Fruit fly (Drosophila melanogaster) whole organism, embryonic: ENCODE measurements around the gene Hr83.
A peak's percentile ranks its signal among the peaks of the same experiment; 100 is the strongest.

ENCODE experiments used
- Ada2b ChIP-seq: fragments of 200-800 bp; sonication (Bioruptor generic); IDR thresholded peaks from 2 replicates; pipeline ENCODE4 v1.3.6; 2022; ENCODE audit warnings: missing biosample characterization, missing genetic modification characterization
- Adf1 ChIP-seq: fragments of 200-800 bp; sonication (Bioruptor generic); IDR thresholded peaks from 2 replicates; pipeline ENCODE4 v1.3.6; 2022; ENCODE audit warnings: missing biosample characterization, missing genetic modification characterization
- Atf6 ChIP-seq: fragments of 200-800 bp; sonication (Bioruptor generic); IDR thresholded peaks from 2 replicates; pipeline ENCODE4 v1.3.6; 2022; ENCODE audit warnings: missing biosample characterization, missing genetic modification characterization
- CG12155 ChIP-seq: fragments of 200-800 bp; sonication (Bioruptor generic); optimal IDR thresholded peaks from 3 replicates; lab custom pipeline; 2016; ENCODE audit warnings: missing biosample characterization, missing genetic modification characterization
- CG12391 ChIP-seq: fragments of 200-800 bp; sonication (Bioruptor generic); optimal IDR thresholded peaks from 3 replicates; lab custom pipeline; 2018; ENCODE audit warnings: missing biosample characterization, mild to moderate bottlenecking, missing genetic modification characterization, moderate library complexity
- CG13424 ChIP-seq: fragments of 200-800 bp; sonication (Bioruptor generic); optimal IDR thresholded peaks from 2 replicates; lab custom pipeline; 2019; ENCODE audit warnings: missing biosample characterization, mild to moderate bottlenecking, missing genetic modification characterization, moderate library complexity
- CG15479 ChIP-seq: fragments of 200-800 bp; sonication (Bioruptor generic); optimal IDR thresholded peaks from 3 replicates; lab custom pipeline; 2019; ENCODE audit warnings: missing biosample characterization, mild to moderate bottlenecking, missing genetic modification characterization, moderate library complexity
- CG17829 ChIP-seq: fragments of 200-800 bp; optimal IDR thresholded peaks from 2 replicates; lab custom pipeline; 2019; ENCODE audit warnings: missing biosample characterization, mild to moderate bottlenecking, missing genetic modification characterization, moderate library complexity
- CG2116 ChIP-seq: fragments of 200-800 bp; sonication (Bioruptor generic); optimal IDR thresholded peaks from 3 replicates; lab custom pipeline; 2018; ENCODE audit warnings: missing biosample characterization, mild to moderate bottlenecking, missing genetic modification characterization
- CG34376 ChIP-seq: fragments of 200-800 bp; sonication (Bioruptor generic); optimal IDR thresholded peaks from 2 replicates; lab custom pipeline; 2018; ENCODE audit warnings: missing biosample characterization, mild to moderate bottlenecking, missing genetic modification characterization
- CG4328 ChIP-seq: fragments of 200-800 bp; sonication (Bioruptor generic); optimal IDR thresholded peaks from 3 replicates; lab custom pipeline; 2017; ENCODE audit warnings: missing biosample characterization, missing genetic modification reagents, missing genetic modification characterization
- CG5180 ChIP-seq: fragments of 200-800 bp; sonication (Bioruptor generic); optimal IDR thresholded peaks from 3 replicates; lab custom pipeline; 2017; ENCODE audit warnings: missing biosample characterization, missing genetic modification characterization, mild to moderate bottlenecking, moderate library complexity, missing genetic modification reagents
- CG6683 ChIP-seq: fragments of 200-800 bp; sonication (Bioruptor generic); optimal IDR thresholded peaks from 2 replicates; lab custom pipeline; 2017; ENCODE audit warnings: missing biosample characterization, mild to moderate bottlenecking, missing genetic modification characterization, missing genetic modification reagents
- CG8290 ChIP-seq, 3 experiments: fragments of 200-800 bp; sonication (Bioruptor generic); optimal IDR thresholded peaks; 2 replicates each; lab custom pipeline; 2016 to 2019; ENCODE audit warnings: missing biosample characterization in 3 of 3, missing genetic modification characterization in 3 of 3, mild to moderate bottlenecking in 2 of 3, moderate library complexity in 1 of 3
- CG9727 ChIP-seq: fragments of 200-800 bp; sonication (Bioruptor generic); optimal IDR thresholded peaks from 3 replicates; lab custom pipeline; 2017; ENCODE audit warnings: missing biosample characterization, mild to moderate bottlenecking, missing genetic modification characterization
- CrebB ChIP-seq: fragments of 200-800 bp; sonication (Bioruptor generic); optimal IDR thresholded peaks from 3 replicates; lab custom pipeline; 2018; ENCODE audit warnings: missing biosample characterization, mild to moderate bottlenecking, missing genetic modification characterization
- Eip74EF ChIP-seq, 2 experiments: fragments of 200-800 bp in 1 of 2; fragments of >200 bp in 1 of 2; sonication (Bioruptor generic) in 1 of 2; optimal IDR thresholded peaks; 2 replicates each; lab custom pipeline; 2017 to 2019; ENCODE audit warnings: missing biosample characterization in 2 of 2, missing genetic modification characterization in 2 of 2, mild to moderate bottlenecking in 1 of 2, moderate library complexity in 1 of 2
- Ets97D ChIP-seq: fragments of 200-800 bp; sonication (Bioruptor generic); optimal IDR thresholded peaks from 3 replicates; lab custom pipeline; 2016; ENCODE audit warnings: missing biosample characterization, missing genetic modification characterization
- Gsc ChIP-seq: fragments of 200-800 bp; sonication (Bioruptor generic); IDR thresholded peaks from 2 replicates; pipeline ENCODE4 v1.3.6; 2022; ENCODE audit warnings: missing biosample characterization, missing genetic modification characterization
- HLH54F ChIP-seq: fragments of 200-800 bp; sonication (Bioruptor generic); optimal IDR thresholded peaks from 3 replicates; lab custom pipeline; 2016; ENCODE audit warnings: missing biosample characterization, missing genetic modification characterization
- Lhr ChIP-seq: fragments of 200-800 bp; sonication (Bioruptor generic); optimal IDR thresholded peaks from 3 replicates; lab custom pipeline; 2017; ENCODE audit warnings: mild to moderate bottlenecking, missing biosample characterization, missing genetic modification reagents, missing genetic modification characterization
- Lpt ChIP-seq: fragments of >200 bp; optimal IDR thresholded peaks from 2 replicates; lab custom pipeline; 2018; ENCODE audit warnings: missing biosample characterization, missing genetic modification characterization
- Med ChIP-seq: fragments of 200-800 bp; sonication (Bioruptor generic); peaks from one replicate; lab custom pipeline; 2016; ENCODE audit warnings: missing biosample characterization, missing genetic modification characterization, mild to moderate bottlenecking, inconsistent platforms, moderate library complexity
- Nf-YA ChIP-seq: fragments of 200-800 bp; sonication (Bioruptor generic); IDR thresholded peaks from 2 replicates; pipeline ENCODE4 v1.3.6; 2022; ENCODE audit warnings: missing biosample characterization, missing genetic modification characterization
- Pdp1 ChIP-seq, 2 experiments: fragments of 200-800 bp; sonication (Bioruptor generic); optimal IDR thresholded peaks; 3 replicates each; lab custom pipeline; 2016; ENCODE audit warnings: missing biosample characterization in 2 of 2, missing genetic modification characterization in 2 of 2, mild to moderate bottlenecking in 1 of 2, moderate library complexity in 1 of 2
- Scr ChIP-seq: fragments of 200-800 bp; sonication (Bioruptor generic); IDR thresholded peaks from 2 replicates; pipeline ENCODE4 v1.3.6; 2022; ENCODE audit warnings: missing biosample characterization, missing genetic modification characterization; ENCODE audit not compliant: partially characterized antibody
- Sry-β ChIP-seq: fragments of 200-800 bp; sonication (Bioruptor generic); optimal IDR thresholded peaks from 2 replicates; lab custom pipeline; 2018; ENCODE audit warnings: missing biosample characterization, mild to moderate bottlenecking, missing genetic modification characterization, moderate library complexity
- Sry-δ ChIP-seq: fragments of 200-800 bp; sonication (Bioruptor generic); optimal IDR thresholded peaks from 2 replicates; lab custom pipeline; 2016; ENCODE audit warnings: missing biosample characterization, missing genetic modification characterization
- Trl ChIP-seq, 3 experiments: fragments of >200 bp in 2 of 3; fragments of 200-800 bp in 1 of 3; sonication (Bioruptor generic) in 1 of 3; optimal IDR thresholded peaks; 2 replicates in 1 of 3; 3 replicates in 2 of 3; lab custom pipeline; 2016 to 2017; ENCODE audit warnings: missing biosample characterization in 1 of 3, missing genetic modification characterization in 1 of 3
- ara ChIP-seq: fragments of 200-800 bp; sonication (Bioruptor generic); IDR thresholded peaks from 2 replicates; pipeline ENCODE4 v1.3.6; 2022; ENCODE audit warnings: missing biosample characterization, missing genetic modification characterization
- br ChIP-seq: fragments of >200 bp; optimal IDR thresholded peaks from 2 replicates; lab custom pipeline; 2017
- cas ChIP-seq: fragments of 200-800 bp; sonication (Bioruptor generic); IDR thresholded peaks from 2 replicates; pipeline ENCODE4 v1.3.6; 2022; ENCODE audit warnings: missing biosample characterization, missing genetic modification characterization
- chm ChIP-seq: fragments of 200-800 bp; sonication (Bioruptor generic); IDR thresholded peaks from 2 replicates; pipeline ENCODE4 v1.3.6; 2022; ENCODE audit warnings: missing biosample characterization, missing genetic modification characterization
- dmrt11E ChIP-seq: fragments of 200-800 bp; sonication (Bioruptor generic); optimal IDR thresholded peaks from 3 replicates; lab custom pipeline; 2018; ENCODE audit warnings: missing biosample characterization, mild to moderate bottlenecking, missing genetic modification characterization, moderate library complexity
- eyg ChIP-seq: fragments of 200-800 bp; sonication (Bioruptor generic); optimal IDR thresholded peaks from 3 replicates; lab custom pipeline; 2016; ENCODE audit warnings: missing biosample characterization, missing genetic modification characterization
- fd102C ChIP-seq: fragments of 200-800 bp; sonication (Bioruptor generic); optimal IDR thresholded peaks from 2 replicates; lab custom pipeline; 2018; ENCODE audit warnings: missing biosample characterization, mild to moderate bottlenecking, missing genetic modification characterization, moderate library complexity
- fd96Cb ChIP-seq: fragments of 200-800 bp; sonication (Bioruptor generic); optimal IDR thresholded peaks from 2 replicates; lab custom pipeline; 2018; ENCODE audit warnings: missing biosample characterization, mild to moderate bottlenecking, missing genetic modification characterization, moderate library complexity
- fru ChIP-seq: fragments of >200 bp; optimal IDR thresholded peaks from 2 replicates; lab custom pipeline; 2017
- gcm ChIP-seq: fragments of 200-800 bp; sonication (Bioruptor generic); optimal IDR thresholded peaks from 2 replicates; lab custom pipeline; 2019; ENCODE audit warnings: missing biosample characterization, mild to moderate bottlenecking, missing genetic modification characterization, moderate library complexity
- grau ChIP-seq: fragments of 200-800 bp; optimal IDR thresholded peaks from 3 replicates; lab custom pipeline; 2019; ENCODE audit warnings: missing biosample characterization, mild to moderate bottlenecking, missing genetic modification characterization, moderate library complexity
- nau ChIP-seq: fragments of 200-800 bp; sonication (Bioruptor generic); optimal IDR thresholded peaks from 3 replicates; lab custom pipeline; 2017; ENCODE audit warnings: missing biosample characterization, mild to moderate bottlenecking, missing genetic modification characterization, missing genetic modification reagents
- oc ChIP-seq: fragments of 200-800 bp; sonication (Bioruptor generic); optimal IDR thresholded peaks from 2 replicates; lab custom pipeline; 2018; ENCODE audit warnings: missing biosample characterization, mild to moderate bottlenecking, missing genetic modification characterization, moderate library complexity
- ro ChIP-seq: fragments of 200-800 bp; sonication (Bioruptor generic); IDR thresholded peaks from 2 replicates; pipeline ENCODE4 v1.3.6; 2022; ENCODE audit warnings: missing biosample characterization, missing genetic modification characterization
- sens ChIP-seq: fragments of 200-800 bp; sonication (Bioruptor generic); peaks from one replicate; lab custom pipeline; 2016; ENCODE audit warnings: missing biosample characterization, missing genetic modification characterization
- slou ChIP-seq: fragments of 200-800 bp; sonication (Bioruptor generic); optimal IDR thresholded peaks from 3 replicates; lab custom pipeline; 2016; ENCODE audit warnings: missing biosample characterization, missing genetic modification characterization
- slp2 ChIP-seq: fragments of 200-800 bp; sonication (Bioruptor generic); optimal IDR thresholded peaks from 2 replicates; lab custom pipeline; 2016; ENCODE audit warnings: missing biosample characterization, missing genetic modification characterization
- sr ChIP-seq: fragments of 200-800 bp; sonication (Bioruptor generic); IDR thresholded peaks from 3 replicates; pipeline ENCODE4 v1.3.6; 2022; ENCODE audit warnings: missing biosample characterization, missing genetic modification characterization
- wek ChIP-seq: fragments of 200-800 bp; sonication (Bioruptor generic); optimal IDR thresholded peaks from 3 replicates; lab custom pipeline; 2018; ENCODE audit warnings: missing biosample characterization, mild to moderate bottlenecking, missing genetic modification characterization, moderate library complexity
- zfh1 ChIP-seq: fragments of 200-800 bp; sonication (Bioruptor generic); IDR thresholded peaks from 3 replicates; pipeline ENCODE4 v1.3.6; 2022; ENCODE audit warnings: missing biosample characterization, missing genetic modification characterization

Hr83 gene

DNA sequence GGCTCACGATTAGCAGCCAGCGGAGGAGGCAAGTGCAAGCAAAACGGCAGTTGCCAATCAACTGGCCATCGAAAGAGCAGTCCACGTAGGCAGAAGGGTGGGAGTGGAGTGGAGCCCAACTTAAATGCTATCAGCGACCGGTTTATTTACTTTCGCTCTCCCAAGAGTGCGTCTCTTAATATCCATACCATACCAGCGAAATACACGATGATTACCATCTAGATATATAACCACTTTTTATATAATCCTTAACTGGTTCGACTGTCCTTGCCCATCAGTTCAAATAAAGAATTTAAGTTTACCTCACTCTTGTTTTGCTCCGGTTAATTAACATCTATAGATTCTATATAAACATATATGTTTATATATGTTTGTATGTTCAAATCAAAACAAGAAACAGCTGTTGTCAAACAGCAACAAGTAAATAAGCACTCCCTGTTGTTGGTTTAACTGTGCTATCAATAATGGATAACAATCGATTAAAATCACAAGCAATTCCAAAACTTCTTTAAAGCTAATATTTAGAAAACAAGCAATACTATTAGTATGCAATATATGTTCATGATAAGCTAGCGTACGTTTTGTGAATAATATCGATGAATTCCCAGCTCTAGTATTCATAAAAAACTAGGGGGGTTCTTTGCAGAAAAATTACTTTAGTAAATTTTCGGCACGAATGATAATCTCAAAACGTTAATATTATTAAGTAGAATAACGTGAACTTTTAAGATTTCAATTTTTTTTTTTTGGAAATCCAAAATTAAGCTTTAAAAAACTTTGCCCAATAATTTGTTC is 24.7 kb downstream of the Hr83 start (continued):
- TF ChIP-seq CG2116: peak; percentile 63
- peak; percentile 10 for TF ChIP-seq CG4328 (GFP tag; lab: Kevin White, UChicago)
- no peak for TF ChIP-seq CG5180 (GFP tag; lab: Kevin White, UChicago)
- TF ChIP-seq CG17829 (tag; lab: Kevin White, UChicago): peak; percentile 42
- peak in 1 of 2 experiments; percentile 27 for TF ChIP-seq Pdp1 (GFP tag; optimal IDR thresholded peaks at IDR 0.05; lab: Kevin White, UChicago)
- no peak for TF ChIP-seq fd102C
- TF ChIP-seq fru (lab: Kevin White, UChicago): no peak
- TF ChIP-seq CG9727 (GFP tag; lab: Kevin White, UChicago): peak; percentile 53
- TF ChIP-seq ro: no peak
- peak; percentile 45 for TF ChIP-seq Scr (GFP tag; lab: Robert Waterston, UW)
- TF ChIP-seq wek (GFP tag; lab: Kevin White, UChicago): peak; percentile 79
- peak; percentile 14 for TF ChIP-seq CG12155 (GFP tag; lab: Kevin White, UChicago)
- no peak for TF ChIP-seq Nf-YA (GFP tag; lab: Robert Waterston, UW)
- peak; percentile 76 for TF ChIP-seq Atf6 (GFP tag; lab: Robert Waterston, UW)
- TF ChIP-seq oc (tag; lab: Kevin White, UChicago): no peak
- no peak for TF ChIP-seq zfh1 (GFP tag; lab: Robert Waterston, UW)
- TF ChIP-seq Sry-δ (GFP tag; lab: Kevin White, UChicago): peak; percentile 71
- no peak for TF ChIP-seq Ets97D (GFP tag; lab: Kevin White, UChicago)
- no peak for TF ChIP-seq CG8290 (GFP tag; optimal IDR thresholded peaks at IDR 0.05; lab: Kevin White, UChicago)
- TF ChIP-seq CG8290 (tag; optimal IDR thresholded peaks at IDR 0.05; lab: Kevin White, UChicago): peak in 1 of 2 experiments; percentile 87
- 0 out of 2 replicates have a peak, but pooled peaks have one; percentile 26 for TF ChIP-seq ara (GFP tag; lab: Robert Waterston, UW)
- no peak for TF ChIP-seq nau
- no peak for TF ChIP-seq fd96Cb (tag; lab: Kevin White, UChicago)
- no peak for TF ChIP-seq cas
- no peak for TF ChIP-seq sr (GFP tag; lab: Robert Waterston, UW)
- peak; percentile 54 for TF ChIP-seq CG12391 (tag; lab: Kevin White, UChicago)
- peak; percentile 67 for TF ChIP-seq CG34376
- no peak for TF ChIP-seq Lhr (GFP tag; lab: Kevin White, UChicago)
- peak; percentile 87 for TF ChIP-seq Med (GFP tag; lab: Kevin White, UChicago)
- peak; percentile 13 for TF ChIP-seq eyg
- TF ChIP-seq CG6683: peak; percentile 52
- no peak for TF ChIP-seq Gsc (GFP tag; lab: Robert Waterston, UW)
- peak; percentile 43 for TF ChIP-seq Adf1
- no peak for TF ChIP-seq dmrt11E (tag; lab: Kevin White, UChicago)
- peak; percentile 42 for TF ChIP-seq CG13424 (tag; lab: Kevin White, UChicago)
- peak; percentile 32 for TF ChIP-seq grau (tag; lab: Kevin White, UChicago)
- TF ChIP-seq chm (GFP tag; lab: Robert Waterston, UW): no peak
- TF ChIP-seq sens (GFP tag; lab: Kevin White, UChicago): peak; percentile 90
- TF ChIP-seq gcm: peak; percentile 22
- TF ChIP-seq Sry-β (GFP tag; lab: Kevin White, UChicago): no peak
- TF ChIP-seq Trl (optimal IDR thresholded peaks at IDR 0.05; lab: Kevin White, UChicago): no peak
- peak; percentile 57 for TF ChIP-seq Trl (GFP tag; optimal IDR thresholded peaks at IDR 0.05; lab: Kevin White, UChicago)
- TF ChIP-seq slp2 (GFP tag; lab: Kevin White, UChicago): no peak
- TF ChIP-seq Eip74EF (GFP tag; optimal IDR thresholded peaks at IDR 0.05; lab: Kevin White, UChicago): peak in 1 of 2 experiments; percentile 35
- TF ChIP-seq br: no peak
- no peak for TF ChIP-seq slou (GFP tag; lab: Kevin White, UChicago)
- no peak for TF ChIP-seq CG15479 (GFP tag; lab: Kevin White, UChicago)
- TF ChIP-seq Ada2b: no peak
- TF ChIP-seq Lpt (GFP tag; lab: Kevin White, UChicago): no peak
- peak; percentile 55 for TF ChIP-seq CrebB (tag; lab: Kevin White, UChicago)
- TF ChIP-seq HLH54F (GFP tag; lab: Kevin White, UChicago): no peak
